Fruit fly (Drosophila melanogaster): ENCODE results near the gene Tsp74F.
"Not testable (repeated sequence)": the region's sequence is repeated elsewhere in the genome, so short reads cannot be mapped to it uniquely, and the experiment has no call there.

Tsp74F gene

DNA sequence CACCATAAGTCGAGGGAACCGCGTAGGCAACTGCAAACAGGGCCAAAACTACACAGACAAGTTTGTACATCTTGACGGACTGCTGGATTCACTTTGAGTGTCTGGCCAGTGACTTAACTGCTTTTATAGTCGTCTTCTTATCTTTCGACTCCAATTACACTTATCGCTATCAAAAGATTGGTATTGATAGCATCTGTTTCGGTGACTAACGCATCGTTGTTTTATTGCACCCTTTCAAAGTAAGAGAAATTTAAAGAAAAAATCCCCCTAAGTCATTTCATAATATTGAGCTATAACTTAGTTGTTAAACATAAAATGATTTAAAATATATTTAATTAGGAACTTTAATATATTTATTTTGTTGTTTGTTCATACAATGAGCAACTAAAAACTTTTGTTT lies 11.4 kb downstream of the Tsp74F start, which contains the start of gene CG5506:
Gene CG5506 (minus strand): TSS at position 101 of the 400 bp plus-strand sequence.
- TF ChIP-seq Pif1B (GFP tag; optimal IDR thresholded peaks at IDR 0.05) = no peak
- no peak for TF ChIP-seq rn (GFP tag; IDR thresholded peaks at IDR 0.05)
- no peak for TF ChIP-seq Snoo (tag; optimal IDR thresholded peaks at IDR 0.05)
- TF ChIP-seq Pif1A (GFP tag; optimal IDR thresholded peaks at IDR 0.05) = no peak
- TF ChIP-seq CG32121 (GFP tag; IDR thresholded peaks at IDR 0.05) = no peak
- TF ChIP-seq CG13204 (GFP tag; optimal IDR thresholded peaks at IDR 0.05) = no peak
- TF ChIP-seq CG14655 (GFP tag; optimal IDR thresholded peaks at IDR 0.05) = no peak
- no peak for TF ChIP-seq CG10348 (GFP tag; IDR thresholded peaks at IDR 0.05)
- TF ChIP-seq gl (tag; optimal IDR thresholded peaks at IDR 0.05) = no peak
- TF ChIP-seq CG12605 (GFP tag; IDR thresholded peaks at IDR 0.05) = no peak

DNA sequence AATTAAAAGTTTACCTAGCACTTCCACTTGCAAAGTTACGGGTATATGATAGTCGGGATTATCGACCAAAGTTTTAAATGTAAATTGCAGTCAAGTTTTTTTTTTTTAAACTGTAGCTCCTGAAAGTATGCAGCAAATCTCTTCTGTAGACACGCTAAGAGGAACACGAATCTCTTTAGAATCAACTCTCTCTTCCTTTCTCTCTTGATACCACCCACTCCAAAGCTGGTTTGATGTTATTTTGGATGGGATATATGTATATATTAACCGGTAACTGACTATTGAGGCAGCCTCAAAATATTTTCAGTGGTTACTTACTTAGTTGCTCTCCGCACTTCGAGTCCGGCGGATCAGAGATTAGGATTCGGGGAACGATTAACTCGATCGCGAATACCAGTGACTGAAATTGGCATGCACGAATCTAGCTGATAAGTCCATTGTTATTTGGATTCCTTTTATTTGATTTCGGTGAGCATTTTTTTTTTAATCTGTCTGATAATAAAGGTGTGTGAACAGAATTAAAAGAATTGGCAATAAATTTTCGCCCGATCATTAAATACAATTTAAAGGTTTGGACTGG lies 16.8 kb downstream of the Tsp74F start, which contains the start of gene CG7408:
Gene CG7408 (plus strand): TSS at position 316 of the 580 bp plus-strand sequence.
- TF ChIP-seq D1 (tag; optimal IDR thresholded peaks at IDR 0.05) = peak; percentile 55
- TF ChIP-seq rn (GFP tag; IDR thresholded peaks at IDR 0.05) = no peak

DNA sequence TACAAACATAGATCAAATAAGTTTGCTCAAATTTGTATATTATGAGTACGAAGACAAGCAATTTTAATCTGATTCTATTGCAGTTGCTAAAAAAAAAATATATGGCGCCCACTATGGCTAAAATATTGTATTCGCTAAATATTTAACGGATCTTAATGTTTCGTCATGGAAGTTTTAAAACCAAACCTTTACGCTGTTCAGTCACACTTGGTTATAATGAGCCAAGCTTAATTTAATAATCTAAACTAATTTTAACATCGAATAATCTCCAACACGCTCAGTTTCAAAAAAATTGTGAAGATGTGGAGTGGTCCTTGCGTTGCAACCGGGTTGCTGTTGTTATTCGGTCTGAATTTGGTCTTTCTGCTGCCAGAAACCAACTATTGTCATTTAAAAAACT lies 37.5 kb downstream of the Tsp74F start, which contains the start of gene CG34002:
Gene CG34002 (plus strand): TSS at position 301 of the 400 bp plus-strand sequence.
- not testable (repeated sequence) for TF ChIP-seq CG8301 (tag; optimal IDR thresholded peaks at IDR 0.05); Pif1B (GFP tag; optimal IDR thresholded peaks at IDR 0.05); CG9948 (tag; optimal IDR thresholded peaks at IDR 0.05)

DNA sequence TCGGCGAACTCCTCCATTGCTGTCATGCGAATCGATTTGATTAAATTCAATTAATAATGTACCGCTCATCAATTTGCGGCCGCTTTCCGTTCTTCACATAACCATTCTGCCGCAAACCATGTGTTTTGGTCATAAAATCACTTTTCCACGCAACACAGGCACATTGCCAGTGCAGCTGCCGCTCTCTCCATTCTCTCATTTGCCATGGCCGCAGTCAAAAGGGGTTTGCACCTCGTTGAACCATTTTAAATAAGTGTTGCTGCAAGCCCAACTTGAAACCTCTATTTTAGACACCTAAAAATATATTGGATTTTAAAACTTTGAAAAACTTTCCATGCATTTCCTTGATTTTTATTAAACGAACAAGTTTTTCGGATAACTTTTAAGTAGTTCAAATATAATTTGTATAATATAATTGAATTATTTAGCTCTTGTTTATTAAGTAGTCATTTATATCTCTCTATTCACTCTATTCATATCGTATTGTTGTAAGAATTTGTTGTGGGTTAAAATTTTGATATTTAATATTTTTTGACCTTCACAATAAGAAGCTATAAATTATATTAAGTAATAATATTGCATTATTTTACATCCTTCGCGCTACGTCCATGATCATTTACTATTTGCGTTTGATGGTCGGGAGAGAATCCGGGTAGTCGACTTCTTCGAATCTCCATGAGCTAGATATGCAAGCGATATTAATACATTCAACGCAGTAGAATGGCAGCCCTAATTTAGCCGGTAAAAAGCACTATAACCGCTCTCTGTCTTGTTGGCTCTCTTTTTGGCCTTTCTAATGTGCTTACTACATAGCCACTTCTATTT lies 38.8 kb downstream of the Tsp74F start, which contains the start of gene CG5535:
Gene CG5535 (minus strand): TSS at position 140 of the 825 bp plus-strand sequence.
- peak; percentile 41 for TF ChIP-seq Snoo (tag; optimal IDR thresholded peaks at IDR 0.05)
- TF ChIP-seq CG12605 (GFP tag; IDR thresholded peaks at IDR 0.05) = peak; percentile 52; the same call in 1 of the 2 replicates
- TF ChIP-seq CG17806 (tag; optimal IDR thresholded peaks at IDR 0.05) = peak; percentile 46
- TF ChIP-seq CG4496 (GFP tag; IDR thresholded peaks at IDR 0.05) = peak; percentile 71
- no peak for TF ChIP-seq CG13204 (GFP tag; optimal IDR thresholded peaks at IDR 0.05)
- TF ChIP-seq Pif1A (GFP tag; optimal IDR thresholded peaks at IDR 0.05) = no peak
- peak; percentile 83 for TF ChIP-seq CG9948 (tag; optimal IDR thresholded peaks at IDR 0.05)
- peak; percentile 78 for TF ChIP-seq CG15710 (tag; optimal IDR thresholded peaks at IDR 0.05)
- peak; percentile 47 for TF ChIP-seq CG34367 (tag; optimal IDR thresholded peaks at IDR 0.05)
- TF ChIP-seq EcR (GFP tag; optimal IDR thresholded peaks at IDR 0.05) = no peak
- peak; percentile 46 for TF ChIP-seq Pif1B (GFP tag; optimal IDR thresholded peaks at IDR 0.05)
- TF ChIP-seq CG32121 (GFP tag; IDR thresholded peaks at IDR 0.05) = peak; percentile 50; the same call in 1 of the 2 replicates
- TF ChIP-seq D1 (tag; optimal IDR thresholded peaks at IDR 0.05) = peak; percentile 40
- peak; percentile 85 for TF ChIP-seq Ets98B (GFP tag; IDR thresholded peaks at IDR 0.05)
- TF ChIP-seq rn (GFP tag; IDR thresholded peaks at IDR 0.05) = no peak
- TF ChIP-seq CG14655 (GFP tag; optimal IDR thresholded peaks at IDR 0.05) = peak; percentile 93
- TF ChIP-seq CG8159 (tag; optimal IDR thresholded peaks at IDR 0.05) = peak; percentile 85
- TF ChIP-seq gl (tag; optimal IDR thresholded peaks at IDR 0.05) = no peak
- TF ChIP-seq fd96Ca (GFP tag; IDR thresholded peaks at IDR 0.05) = peak; percentile 81
- peak; percentile 79 for TF ChIP-seq CG8301 (tag; optimal IDR thresholded peaks at IDR 0.05)
- 0 out of 2 replicates have a peak, but pooled peaks have one; percentile 9 for TF ChIP-seq CG10348 (GFP tag; IDR thresholded peaks at IDR 0.05)

DNA sequence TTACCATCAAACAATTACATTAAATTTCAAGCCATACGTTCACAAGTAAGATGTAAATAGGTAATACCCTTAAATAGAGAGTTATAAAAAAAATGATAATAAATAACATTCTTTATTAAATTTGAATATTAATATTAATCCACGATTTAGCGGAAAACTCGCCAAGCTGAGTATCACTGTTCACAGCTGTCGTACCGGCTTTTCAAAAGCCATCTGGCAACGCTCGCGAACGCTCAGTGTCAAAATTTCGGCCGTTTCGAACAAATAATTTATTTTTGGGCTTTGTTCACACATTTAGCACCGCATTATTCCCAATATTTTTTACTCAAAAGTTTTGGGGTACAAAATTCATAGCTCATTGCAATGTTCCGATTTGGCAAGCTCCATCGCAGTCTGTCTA lies 46.1 kb downstream of the Tsp74F start, which contains the start of gene TrpRS-m:
Gene TrpRS-m (plus strand): TSS at position 211 of the 400 bp plus-strand sequence.
- TF ChIP-seq D1 (tag; optimal IDR thresholded peaks at IDR 0.05) = peak; percentile 53
- TF ChIP-seq gl (tag; optimal IDR thresholded peaks at IDR 0.05) = no peak

DNA sequence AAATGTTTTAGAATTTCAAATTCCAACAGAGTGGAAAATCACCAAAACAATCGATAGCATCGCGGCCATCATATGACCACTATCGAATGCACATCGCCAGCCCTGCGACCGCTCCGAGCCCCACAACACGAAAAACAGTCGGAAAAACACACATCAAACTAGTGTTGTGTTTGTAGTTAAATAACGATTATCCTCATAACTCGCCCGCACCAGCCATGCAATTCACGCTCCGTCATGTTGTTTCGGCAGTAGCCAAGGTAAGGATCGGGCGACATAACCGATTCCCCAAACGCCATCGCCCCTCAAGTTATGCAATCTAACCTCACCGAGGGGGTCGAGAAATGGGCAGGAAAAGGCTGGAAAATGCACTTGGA lies 48.7 kb downstream of the Tsp74F start:
- no peak for TF ChIP-seq CG13204 (GFP tag; optimal IDR thresholded peaks at IDR 0.05)
- TF ChIP-seq CG4496 (GFP tag; IDR thresholded peaks at IDR 0.05) = 0 out of 3 replicates have a peak, but pooled peaks have one; percentile 27

All from whole organism, pupa.